Fruit fly (Drosophila melanogaster) whole organism, embryonic: ENCODE measurements around the gene Aptx.

Source experiments
- Atf3 ChIP-seq: fragments of 200-800 bp; sonication (Bioruptor generic); optimal IDR thresholded peaks from 3 replicates; lab custom pipeline; 2016; ENCODE audit warnings: missing biosample characterization, missing genetic modification characterization
- C15 ChIP-seq: fragments of 200-800 bp; sonication (Bioruptor generic); IDR thresholded peaks from 3 replicates; pipeline ENCODE4 v1.3.6; 2022; ENCODE audit warnings: missing biosample characterization, missing genetic modification characterization
- CG10543 ChIP-seq: fragments of 200-800 bp; sonication (Bioruptor generic); optimal IDR thresholded peaks from 3 replicates; lab custom pipeline; 2017; ENCODE audit warnings: missing biosample characterization, mild to moderate bottlenecking, missing genetic modification characterization, moderate library complexity
- CG10979 ChIP-seq: fragments of 200-800 bp; sonication (Bioruptor generic); optimal IDR thresholded peaks from 2 replicates; lab custom pipeline; 2018; ENCODE audit warnings: missing biosample characterization, mild to moderate bottlenecking, missing genetic modification characterization, moderate library complexity
- CG11093 ChIP-seq: fragments of 200-800 bp; sonication (Bioruptor generic); IDR thresholded peaks from 3 replicates; pipeline ENCODE4 v1.3.6; 2022; ENCODE audit warnings: missing biosample characterization, missing genetic modification characterization
- CG11695 ChIP-seq: fragments of 200-800 bp; sonication (Bioruptor generic); IDR thresholded peaks from 3 replicates; pipeline ENCODE4 v1.3.6; 2022; ENCODE audit warnings: missing biosample characterization, missing genetic modification characterization
- CG11696 ChIP-seq: fragments of 200-800 bp; sonication (Bioruptor generic); IDR thresholded peaks from 2 replicates; pipeline ENCODE4 v1.3.6; 2022; ENCODE audit warnings: missing biosample characterization, missing genetic modification characterization
- CG12104 ChIP-seq: fragments of 200-800 bp; sonication (Bioruptor generic); optimal IDR thresholded peaks from 3 replicates; lab custom pipeline; 2016; ENCODE audit warnings: missing biosample characterization, missing genetic modification characterization
- CG12391 ChIP-seq: fragments of 200-800 bp; sonication (Bioruptor generic); optimal IDR thresholded peaks from 3 replicates; lab custom pipeline; 2018; ENCODE audit warnings: missing biosample characterization, mild to moderate bottlenecking, missing genetic modification characterization, moderate library complexity
- CG13287 ChIP-seq: fragments of 200-800 bp; sonication (Bioruptor generic); IDR thresholded peaks from 2 replicates; pipeline ENCODE4 v1.3.6; 2022; ENCODE audit warnings: missing biosample characterization, missing genetic modification characterization; ENCODE audit not compliant: partially characterized antibody
- CG13775 ChIP-seq: fragments of 200-800 bp; sonication (Bioruptor generic); optimal IDR thresholded peaks from 3 replicates; lab custom pipeline; 2017; ENCODE audit warnings: missing biosample characterization, mild to moderate bottlenecking, missing genetic modification characterization
- CG14050 ChIP-seq: fragments of 200-800 bp; sonication (Bioruptor generic); IDR thresholded peaks from 3 replicates; pipeline ENCODE4 v1.3.6; 2022; ENCODE audit warnings: missing biosample characterization, missing genetic modification characterization
- CG1603 ChIP-seq: fragments of 200-800 bp; sonication (Bioruptor generic); optimal IDR thresholded peaks from 2 replicates; lab custom pipeline; 2019; ENCODE audit warnings: missing biosample characterization, mild to moderate bottlenecking, missing genetic modification characterization, moderate library complexity
- CG17612 ChIP-seq: fragments of 200-800 bp; sonication (Bioruptor generic); IDR thresholded peaks from 2 replicates; pipeline ENCODE4 v1.3.6; 2022; ENCODE audit warnings: missing biosample characterization, missing genetic modification characterization
- CG17912 ChIP-seq: fragments of 200-800 bp; sonication (Bioruptor generic); optimal IDR thresholded peaks from 2 replicates; lab custom pipeline; 2018; ENCODE audit warnings: missing biosample characterization, mild to moderate bottlenecking, missing genetic modification characterization
- CG18599 ChIP-seq: fragments of 200-800 bp; sonication (Bioruptor generic); optimal IDR thresholded peaks from 3 replicates; lab custom pipeline; 2017; ENCODE audit warnings: missing biosample characterization, missing genetic modification characterization, mild to moderate bottlenecking, moderate library complexity, missing genetic modification reagents
- CG2202 ChIP-seq: fragments of 200-800 bp; sonication (Bioruptor generic); optimal IDR thresholded peaks from 2 replicates; lab custom pipeline; 2018; ENCODE audit warnings: missing biosample characterization, mild to moderate bottlenecking, missing genetic modification characterization
- CG32767 ChIP-seq: fragments of 200-800 bp; sonication (Bioruptor generic); IDR thresholded peaks from 2 replicates; pipeline ENCODE4 v1.3.6; 2022; ENCODE audit warnings: missing biosample characterization, missing genetic modification characterization
- CG33557 ChIP-seq: fragments of 200-800 bp; sonication (Bioruptor generic); optimal IDR thresholded peaks from 2 replicates; lab custom pipeline; 2019; ENCODE audit warnings: missing biosample characterization, mild to moderate bottlenecking, missing genetic modification characterization, moderate library complexity
- CG4328 ChIP-seq: fragments of 200-800 bp; sonication (Bioruptor generic); optimal IDR thresholded peaks from 3 replicates; lab custom pipeline; 2017; ENCODE audit warnings: missing biosample characterization, missing genetic modification reagents, missing genetic modification characterization
- CG6272 ChIP-seq: fragments of 200-800 bp; sonication (Bioruptor generic); IDR thresholded peaks from 2 replicates; pipeline ENCODE4 v1.3.6; 2022; ENCODE audit warnings: missing biosample characterization, missing genetic modification characterization
- CG7786 ChIP-seq: fragments of 200-800 bp; sonication (Bioruptor generic); optimal IDR thresholded peaks from 2 replicates; lab custom pipeline; 2016; ENCODE audit warnings: missing biosample characterization, missing genetic modification characterization
- CG8281 ChIP-seq: fragments of 200-800 bp; sonication (Bioruptor generic); optimal IDR thresholded peaks from 2 replicates; lab custom pipeline; 2018; ENCODE audit warnings: missing biosample characterization, mild to moderate bottlenecking, missing genetic modification characterization, moderate library complexity
- CG8944 ChIP-seq: fragments of 200-800 bp; sonication (Bioruptor generic); optimal IDR thresholded peaks from 3 replicates; lab custom pipeline; 2016; ENCODE audit warnings: missing biosample characterization, missing genetic modification characterization
- D ChIP-seq, 2 experiments: fragments of 200-800 bp in 1 of 2; fragments of >200 bp in 1 of 2; sonication (Bioruptor generic) in 1 of 2; optimal IDR thresholded peaks; 2 replicates in 1 of 2; 3 replicates in 1 of 2; lab custom pipeline; 2017; ENCODE audit warnings: mild to moderate bottlenecking in 1 of 2, missing biosample characterization in 1 of 2, missing genetic modification characterization in 1 of 2, missing genetic modification reagents in 1 of 2
- Dek ChIP-seq: fragments of 200-800 bp; sonication (Bioruptor generic); optimal IDR thresholded peaks from 3 replicates; lab custom pipeline; 2019; ENCODE audit warnings: missing biosample characterization, mild to moderate bottlenecking, missing genetic modification characterization, moderate library complexity
- Dll ChIP-seq: fragments of 200-800 bp; sonication (Bioruptor generic); IDR thresholded peaks from 4 replicates; pipeline ENCODE4 v1.3.6; 2022; ENCODE audit warnings: missing biosample characterization, missing genetic modification characterization; ENCODE audit not compliant: partially characterized antibody
- Fer1 ChIP-seq: fragments of 200-800 bp; sonication (Bioruptor generic); optimal IDR thresholded peaks from 2 replicates; lab custom pipeline; 2017; ENCODE audit warnings: missing biosample characterization, mild to moderate bottlenecking, missing genetic modification characterization
- Gsc ChIP-seq: fragments of 200-800 bp; sonication (Bioruptor generic); IDR thresholded peaks from 2 replicates; pipeline ENCODE4 v1.3.6; 2022; ENCODE audit warnings: missing biosample characterization, missing genetic modification characterization
- Hmx ChIP-seq: fragments of 200-800 bp; sonication (Bioruptor generic); optimal IDR thresholded peaks from 2 replicates; lab custom pipeline; 2016; ENCODE audit warnings: missing biosample characterization, missing genetic modification characterization
- Hsf ChIP-seq: fragments of 200-800 bp; sonication (Bioruptor generic); optimal IDR thresholded peaks from 3 replicates; lab custom pipeline; 2016; ENCODE audit warnings: missing biosample characterization, missing genetic modification characterization
- Lhr ChIP-seq: fragments of 200-800 bp; sonication (Bioruptor generic); optimal IDR thresholded peaks from 3 replicates; lab custom pipeline; 2017; ENCODE audit warnings: mild to moderate bottlenecking, missing biosample characterization, missing genetic modification reagents, missing genetic modification characterization
- Myb ChIP-seq: fragments of 200-800 bp; sonication (Bioruptor generic); optimal IDR thresholded peaks from 2 replicates; lab custom pipeline; 2016; ENCODE audit warnings: missing biosample characterization, missing genetic modification characterization
- PHDP ChIP-seq: fragments of 200-800 bp; sonication (Bioruptor generic); optimal IDR thresholded peaks from 3 replicates; lab custom pipeline; 2018; ENCODE audit warnings: missing biosample characterization, mild to moderate bottlenecking, missing genetic modification characterization, moderate library complexity
- Rfx ChIP-seq: fragments of 200-800 bp; sonication (Bioruptor generic); IDR thresholded peaks from 2 replicates; pipeline ENCODE4 v1.3.6; 2022; ENCODE audit warnings: missing biosample characterization, missing genetic modification characterization
- Tbp ChIP-seq: fragments of >200 bp; optimal IDR thresholded peaks from 2 replicates; lab custom pipeline; 2018; ENCODE audit warnings: missing biosample characterization, missing genetic modification characterization
- Vsx1 ChIP-seq: fragments of 200-800 bp; sonication (Bioruptor generic); optimal IDR thresholded peaks from 2 replicates; lab custom pipeline; 2017; ENCODE audit warnings: missing biosample characterization, mild to moderate bottlenecking, missing genetic modification characterization, missing genetic modification reagents
- btn ChIP-seq: fragments of 200-800 bp; sonication (Bioruptor generic); optimal IDR thresholded peaks from 2 replicates; lab custom pipeline; 2016; ENCODE audit warnings: missing biosample characterization, missing genetic modification characterization
- corto ChIP-seq: fragments of 200-800 bp; sonication (Bioruptor generic); optimal IDR thresholded peaks from 2 replicates; lab custom pipeline; 2016; ENCODE audit warnings: missing biosample characterization, mild to moderate bottlenecking, missing genetic modification characterization, moderate library complexity
- en ChIP-seq: fragments of 200-800 bp; sonication (Bioruptor generic); optimal IDR thresholded peaks from 2 replicates; lab custom pipeline; 2016; ENCODE audit warnings: missing biosample characterization, missing genetic modification characterization
- grn ChIP-seq: fragments of 200-800 bp; sonication (Bioruptor generic); optimal IDR thresholded peaks from 3 replicates; lab custom pipeline; 2017; ENCODE audit warnings: missing biosample characterization, missing genetic modification characterization
- her ChIP-seq: fragments of 200-800 bp; sonication (Bioruptor generic); optimal IDR thresholded peaks from 2 replicates; lab custom pipeline; 2016; ENCODE audit warnings: missing biosample characterization, missing genetic modification characterization
- insv ChIP-seq, 2 experiments: fragments of 200-800 bp; sonication (Bioruptor generic); optimal IDR thresholded peaks; 3 replicates each; lab custom pipeline; 2016 to 2018; ENCODE audit warnings: missing biosample characterization in 2 of 2, missing genetic modification characterization in 2 of 2
- jumu ChIP-seq: fragments of 200-800 bp; sonication (Bioruptor generic); optimal IDR thresholded peaks from 3 replicates; lab custom pipeline; 2016; ENCODE audit warnings: missing biosample characterization, missing genetic modification characterization
- lilli ChIP-seq: fragments of 200-800 bp; sonication (Bioruptor generic); optimal IDR thresholded peaks from 3 replicates; lab custom pipeline; 2016; ENCODE audit warnings: missing biosample characterization, missing genetic modification characterization
- prd ChIP-seq, 3 experiments: fragments of >200 bp in 2 of 3; fragments of 200-800 bp in 1 of 3; sonication (Bioruptor generic) in 1 of 3; optimal IDR thresholded peaks in 2 of 3; IDR thresholded peaks in 1 of 3; 2 replicates in 2 of 3; 3 replicates in 1 of 3; pipeline versions ENCODE4 v1.3.6 to Lab custom; 2017 to 2022; ENCODE audit warnings: missing biosample characterization in 1 of 3, missing genetic modification characterization in 1 of 3
- sens-2 ChIP-seq: fragments of 200-800 bp; sonication (Bioruptor generic); IDR thresholded peaks from 2 replicates; pipeline ENCODE4 v1.3.6; 2022; ENCODE audit warnings: missing biosample characterization, missing genetic modification characterization
- so ChIP-seq: fragments of 200-800 bp; sonication (Bioruptor generic); IDR thresholded peaks from 3 replicates; pipeline ENCODE4 v1.3.6; 2022; ENCODE audit warnings: missing biosample characterization, missing genetic modification characterization
- wdn ChIP-seq: fragments of 200-800 bp; sonication (Bioruptor generic); IDR thresholded peaks from 2 replicates; pipeline ENCODE4 v1.3.6; 2022; ENCODE audit warnings: missing biosample characterization, missing genetic modification characterization
- wek ChIP-seq: fragments of 200-800 bp; sonication (Bioruptor generic); optimal IDR thresholded peaks from 3 replicates; lab custom pipeline; 2018; ENCODE audit warnings: missing biosample characterization, mild to moderate bottlenecking, missing genetic modification characterization, moderate library complexity

The Aptx gene

DNA sequence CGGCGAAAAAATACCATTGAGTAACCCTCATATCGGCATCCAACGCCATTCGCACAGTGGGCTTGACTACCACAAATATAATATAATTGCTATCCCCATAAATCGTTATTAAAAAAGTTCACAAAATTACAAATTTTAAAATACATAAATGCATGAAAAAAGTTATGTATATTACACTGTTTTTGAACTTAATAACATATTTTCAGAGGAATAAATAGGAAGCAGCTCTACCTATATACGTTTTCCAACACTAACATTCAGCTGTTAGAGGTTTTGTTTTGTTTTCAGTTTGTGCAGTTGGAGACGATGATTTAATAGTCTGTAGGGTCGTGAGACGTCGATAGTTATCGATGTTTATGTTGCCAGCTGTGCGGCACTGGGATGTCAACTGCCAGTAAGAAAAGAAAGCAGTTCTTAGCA lies at the start of gene Aptx, which contains the start of gene Ino80 (continued):
- TF ChIP-seq CG4328 (GFP tag; lab: Kevin White, UChicago) (peak; percentile 84), her (peak; percentile 77), CG11695 (GFP tag; lab: Robert Waterston, UW) (peak; percentile 88), Atf3 (GFP tag; lab: Kevin White, UChicago) (peak; percentile 91), CG13775 (peak; percentile 96), sens-2 (GFP tag; lab: Robert Waterston, UW) (peak; percentile 83), wek (GFP tag; lab: Kevin White, UChicago) (peak; percentile 65), Gsc (GFP tag; lab: Robert Waterston, UW) (peak; percentile 75), CG18599 (peak; percentile 93), CG6272 (peak; percentile 95), CG10543 (GFP tag; lab: Kevin White, UChicago) (peak; percentile 92), CG32767 (GFP tag; lab: Robert Waterston, UW) (peak; percentile 90), corto (GFP tag; lab: Kevin White, UChicago) (peak; percentile 80), so (peak; percentile 81; the same call in 2 of the 3 replicates), jumu (GFP tag; lab: Kevin White, UChicago) (peak; percentile 95), Tbp (GFP tag; lab: Kevin White, UChicago) (no peak), CG14050 (GFP tag; lab: Robert Waterston, UW) (peak; percentile 91), en (GFP tag; lab: Kevin White, UChicago) (peak; percentile 74), CG33557 (peak; percentile 89), btn (GFP tag; lab: Kevin White, UChicago) (peak; percentile 62), PHDP (tag; lab: Kevin White, UChicago) (no peak), Dek (peak; percentile 90), C15 (peak; percentile 85; the same call in 2 of the 3 replicates), Myb (peak; percentile 87), D (optimal IDR thresholded peaks at IDR 0.05; lab: Kevin White, UChicago) (no peak), D (GFP tag; optimal IDR thresholded peaks at IDR 0.05; lab: Kevin White, UChicago) (peak; percentile 90), Rfx (GFP tag; lab: Robert Waterston, UW) (peak; percentile 95), wdn (GFP tag; lab: Robert Waterston, UW) (peak; percentile 89), CG17912 (GFP tag; lab: Kevin White, UChicago) (no peak), CG8944 (peak; percentile 92), CG1603 (peak; percentile 82), lilli (peak; percentile 97), Lhr (peak; percentile 83), CG2202 (tag; lab: Kevin White, UChicago) (peak; percentile 86), CG8281 (tag; lab: Kevin White, UChicago) (peak; percentile 72), Fer1 (GFP tag; lab: Kevin White, UChicago) (no peak), CG13287 (GFP tag; lab: Robert Waterston, UW) (peak; percentile 91), CG11696 (GFP tag; lab: Robert Waterston, UW) (peak; percentile 59), CG10979 (tag; lab: Kevin White, UChicago) (peak; percentile 92), Vsx1 (no peak), prd (optimal IDR thresholded peaks at IDR 0.05; lab: Kevin White, UChicago) (no peak), prd (GFP tag; IDR thresholded peaks at IDR 0.05; lab: Robert Waterston, UW) (peak; percentile 96), CG17612 (GFP tag; lab: Robert Waterston, UW) (peak; percentile 75), CG11093 (GFP tag; lab: Robert Waterston, UW) (peak; percentile 90), Dll (peak; percentile 95), Hsf (GFP tag; lab: Kevin White, UChicago) (peak; percentile 98), insv (GFP tag; optimal IDR thresholded peaks at IDR 0.05; lab: Kevin White, UChicago) (peak in 1 of 2 experiments; percentile 68), CG7786 (peak; percentile 96), CG12391 (peak; percentile 96), Hmx (GFP tag; lab: Kevin White, UChicago) (peak; percentile 85), CG12104 (peak; percentile 84), grn (GFP tag; lab: Kevin White, UChicago) (peak; percentile 57)
